Worm (Caenorhabditis elegans) whole organism, L4 larva: ENCODE results near the gene dnj-20.

ENCODE experiments used
- F44E2.7 ChIP-seq: fragments of 200-800 bp; sonication (Bioruptor generic); IDR thresholded peaks from 2 replicates; pipeline ENCODE4 v2.1.2; 2022; ENCODE audit warnings: missing genetic modification characterization, missing compliant biosample characterization
- F49E8.2 ChIP-seq: sonication (generic microtip); optimal IDR thresholded peaks from 2 replicates; lab custom pipeline; 2016; ENCODE audit warnings: missing compliant biosample characterization, mild to moderate bottlenecking, missing genetic modification characterization, borderline replicate concordance
- T20F7.1 ChIP-seq: fragments of 200-800 bp; sonication (Bioruptor generic); optimal IDR thresholded peaks from 2 replicates; lab custom pipeline; 2018; ENCODE audit warnings: mild to moderate bottlenecking, missing genetic modification characterization, missing compliant biosample characterization
- aha-1 ChIP-seq: fragments of 150-350 bp; peaks from one replicate; lab custom pipeline; 2014; ENCODE audit warnings: missing biosample characterization, missing genetic modification characterization
- arid-1 ChIP-seq: fragments of 200-800 bp; sonication (Bioruptor generic); conservative IDR thresholded peaks from 2 replicates; pipeline ENCODE4 v1.3.6; 2022; ENCODE audit warnings: missing genetic modification reagents, missing genetic modification characterization, missing compliant biosample characterization
- ceh-32 ChIP-seq: sonication (generic microtip); optimal IDR thresholded peaks from 2 replicates; lab custom pipeline; 2016; ENCODE audit warnings: mild to moderate bottlenecking, missing genetic modification characterization, missing compliant biosample characterization; ENCODE audit not compliant: poor library complexity
- ceh-62 ChIP-seq: sonication (generic microtip); optimal IDR thresholded peaks from 2 replicates; lab custom pipeline; 2017; ENCODE audit warnings: missing biosample characterization, missing genetic modification characterization
- daf-16 ChIP-seq, 3 experiments: sonication (generic microtip); optimal IDR thresholded peaks; 2 replicates each; lab custom pipeline; 2016 to 2017; ENCODE audit warnings: missing genetic modification characterization in 3 of 3, missing genetic modification reagents in 3 of 3, mild to moderate bottlenecking in 2 of 3, missing compliant biosample characterization in 2 of 3, missing biosample characterization in 1 of 3, moderate library complexity in 1 of 3
- dmd-8 ChIP-seq: fragments of 200-800 bp; sonication (Bioruptor generic); IDR thresholded peaks from 2 replicates; pipeline ENCODE4 v1.3.6; 2022; ENCODE audit warnings: missing genetic modification characterization, missing compliant biosample characterization
- dmd-9 ChIP-seq: fragments of 200-800 bp; sonication (Bioruptor generic); IDR thresholded peaks from 2 replicates; pipeline ENCODE4 v1.3.6; 2022; ENCODE audit warnings: missing genetic modification reagents, missing genetic modification characterization, missing compliant biosample characterization
- dve-1 ChIP-seq: sonication (generic microtip); optimal IDR thresholded peaks from 2 replicates; lab custom pipeline; 2017; ENCODE audit warnings: antibody characterized with exemption, mild to moderate bottlenecking, missing genetic modification characterization, missing compliant biosample characterization; ENCODE audit not compliant: insufficient read depth
- egl-27 ChIP-seq: sonication (generic microtip); optimal IDR thresholded peaks from 3 replicates; lab custom pipeline; 2017; ENCODE audit warnings: missing biosample characterization, missing genetic modification reagents, missing genetic modification characterization
- fkh-10 ChIP-seq: fragments of 150-350 bp; optimal IDR thresholded peaks from 2 replicates; lab custom pipeline; 2014; ENCODE audit warnings: missing biosample characterization, missing genetic modification reagents, missing genetic modification characterization
- fos-1 ChIP-seq: fragments of 150-350 bp; optimal IDR thresholded peaks from 2 replicates; lab custom pipeline; 2014; ENCODE audit warnings: missing biosample characterization, missing genetic modification characterization
- gei-8 ChIP-seq: fragments of 200-800 bp; sonication (Bioruptor generic); optimal IDR thresholded peaks from 2 replicates; lab custom pipeline; 2018; ENCODE audit warnings: mild to moderate bottlenecking, missing genetic modification characterization, missing compliant biosample characterization
- hlh-30 ChIP-seq: sonication (generic microtip); optimal IDR thresholded peaks from 2 replicates; lab custom pipeline; 2017; ENCODE audit warnings: antibody characterized with exemption, mild to moderate bottlenecking, missing genetic modification characterization, missing compliant biosample characterization; ENCODE audit not compliant: insufficient read depth
- jun-1 ChIP-seq: fragments of 150-350 bp; optimal IDR thresholded peaks from 2 replicates; lab custom pipeline; 2014; ENCODE audit warnings: missing biosample characterization, missing genetic modification reagents, missing genetic modification characterization
- lin-1 ChIP-seq: fragments of 200-800 bp; sonication (Bioruptor generic); IDR thresholded peaks from 2 replicates; pipeline ENCODE4 v1.3.6; 2022; ENCODE audit warnings: missing genetic modification reagents, missing genetic modification characterization, missing compliant biosample characterization
- lin-13 ChIP-seq: fragments of 150-350 bp; optimal IDR thresholded peaks from 2 replicates; lab custom pipeline; 2014; ENCODE audit warnings: missing biosample characterization, missing genetic modification reagents, missing genetic modification characterization
- lin-15B ChIP-seq: fragments of 150-350 bp; sonication (generic microtip); optimal IDR thresholded peaks from 3 replicates; lab custom pipeline; 2014; ENCODE audit warnings: missing biosample characterization, missing genetic modification characterization
- lin-39 ChIP-seq: fragments of 150-350 bp; optimal IDR thresholded peaks from 2 replicates; lab custom pipeline; 2014; ENCODE audit warnings: missing biosample characterization, missing genetic modification reagents, missing genetic modification characterization
- lir-3 ChIP-seq: sonication (generic microtip); optimal IDR thresholded peaks from 2 replicates; lab custom pipeline; 2016; ENCODE audit warnings: mild to moderate bottlenecking, missing genetic modification characterization, missing compliant biosample characterization
- lsy-2 ChIP-seq, 2 experiments: fragments of 150-350 bp in 1 of 2; sonication (generic microtip) in 1 of 2; optimal IDR thresholded peaks; 2 replicates each; lab custom pipeline; 2014 to 2017; ENCODE audit warnings: missing biosample characterization in 2 of 2, missing genetic modification characterization in 2 of 2
- madf-9 ChIP-seq: fragments of 200-800 bp; sonication (Bioruptor generic); conservative IDR thresholded peaks from 2 replicates; pipeline ENCODE4 v1.3.6; 2022; ENCODE audit warnings: missing genetic modification reagents, missing genetic modification characterization, missing compliant biosample characterization
- mdl-1 ChIP-seq, 2 experiments: fragments of 150-350 bp in 1 of 2; sonication (generic microtip) in 1 of 2; optimal IDR thresholded peaks; 2 replicates each; lab custom pipeline; 2014 to 2017; ENCODE audit warnings: missing biosample characterization in 2 of 2, missing genetic modification characterization in 2 of 2
- mep-1 ChIP-seq: fragments of 150-350 bp; sonication (generic microtip); optimal IDR thresholded peaks from 3 replicates; lab custom pipeline; 2014; ENCODE audit warnings: missing biosample characterization, missing genetic modification characterization
- mxl-2 ChIP-seq: fragments of 200-800 bp; sonication (Bioruptor generic); conservative IDR thresholded peaks from 2 replicates; pipeline ENCODE4 v1.3.6; 2022; ENCODE audit warnings: missing genetic modification reagents, missing genetic modification characterization, missing compliant biosample characterization
- nhr-102 ChIP-seq: sonication (generic microtip); optimal IDR thresholded peaks from 2 replicates; lab custom pipeline; 2016; ENCODE audit warnings: mild to moderate bottlenecking, missing genetic modification characterization, moderate library complexity, missing compliant biosample characterization
- nhr-237 ChIP-seq: sonication (generic microtip); optimal IDR thresholded peaks from 2 replicates; lab custom pipeline; 2017; ENCODE audit warnings: missing biosample characterization, missing genetic modification characterization
- nhr-41 ChIP-seq: fragments of 200-800 bp; sonication (Bioruptor generic); IDR thresholded peaks from 2 replicates; pipeline ENCODE4 v1.3.6; 2022; ENCODE audit warnings: missing genetic modification reagents, missing genetic modification characterization, missing compliant biosample characterization
- nhr-77 ChIP-seq: fragments of 150-350 bp; optimal IDR thresholded peaks from 2 replicates; lab custom pipeline; 2014; ENCODE audit warnings: missing biosample characterization, missing genetic modification characterization
- pha-4 ChIP-seq, 2 experiments: fragments of 150-350 bp in 1 of 2; fragments of 200-800 bp in 1 of 2; sonication (Bioruptor generic) in 1 of 2; IDR thresholded peaks in 1 of 2; optimal IDR thresholded peaks in 1 of 2; 2 replicates each; pipeline versions ENCODE4 v1.3.6 to Lab custom; 2014 to 2022; ENCODE audit warnings: missing genetic modification characterization in 2 of 2, missing genetic modification reagents in 2 of 2, missing biosample characterization in 1 of 2, missing compliant biosample characterization in 1 of 2
- pqm-1 ChIP-seq: sonication (generic microtip); optimal IDR thresholded peaks from 2 replicates; lab custom pipeline; 2017; ENCODE audit warnings: missing biosample characterization, missing genetic modification characterization
- snpc-4 ChIP-seq: fragments of 150-350 bp; optimal IDR thresholded peaks from 2 replicates; lab custom pipeline; 2014; ENCODE audit warnings: missing biosample characterization, missing genetic modification characterization
- tra-1 ChIP-seq: fragments of 200-800 bp; sonication (Bioruptor generic); IDR thresholded peaks from 2 replicates; pipeline ENCODE4 v1.3.6; 2022; ENCODE audit warnings: missing genetic modification reagents, missing genetic modification characterization, missing compliant biosample characterization
- unc-39 ChIP-seq: sonication (generic microtip); optimal IDR thresholded peaks from 2 replicates; lab custom pipeline; 2017; ENCODE audit warnings: missing biosample characterization, missing genetic modification characterization
- unc-62 ChIP-seq, 3 experiments: fragments of 150-350 bp in 1 of 3; sonication (generic microtip); optimal IDR thresholded peaks in 2 of 3; peaks in 1 of 3; 1 replicate in 1 of 3; 2 replicates in 2 of 3; lab custom pipeline; 2014 to 2017; ENCODE audit warnings: missing biosample characterization in 3 of 3, missing genetic modification characterization in 3 of 3, missing genetic modification reagents in 3 of 3, missing genotype in 1 of 3
- zfp-3 ChIP-seq: fragments of 200-800 bp; sonication (Bioruptor generic); conservative IDR thresholded peaks from 2 replicates; pipeline ENCODE4 v1.3.6; 2022; ENCODE audit warnings: missing genetic modification reagents, missing genetic modification characterization, missing compliant biosample characterization
- zip-2 ChIP-seq: fragments of 150-350 bp; optimal IDR thresholded peaks from 2 replicates; lab custom pipeline; 2014; ENCODE audit warnings: missing biosample characterization, missing genetic modification characterization

Gene dnj-20

DNA sequence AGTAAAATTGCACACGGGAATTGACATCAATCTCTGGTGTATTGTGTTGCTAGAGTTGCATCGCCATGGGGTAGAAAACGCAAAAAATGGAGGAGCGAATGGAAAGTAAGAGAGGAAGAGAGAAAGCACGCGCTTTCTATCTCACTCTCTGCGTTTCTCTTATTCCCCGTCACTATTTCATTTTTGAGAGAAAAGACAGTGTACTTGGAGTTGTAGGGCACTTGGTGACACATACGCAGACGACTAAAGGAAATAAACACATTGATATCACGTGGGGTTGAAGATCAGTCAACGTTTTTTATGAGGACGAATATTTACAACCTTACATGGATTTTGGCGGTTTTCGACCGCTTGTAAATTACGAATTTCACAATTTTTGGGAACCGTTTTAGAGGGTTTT lies 20.6 kb downstream of the dnj-20 start (continued):
- TF ChIP-seq nhr-77 (tag; lab: Kevin White, UChicago), result peak; percentile 94
- no peak for TF ChIP-seq unc-39
- peak; percentile 85 for TF ChIP-seq T20F7.1 (GFP tag; lab: Kevin White, UChicago)
- TF ChIP-seq unc-62 (GFP tag; optimal IDR thresholded peaks at IDR 0.05 in 1 of 2; lab: Kevin White, UChicago), result peak in 1 of 2 experiments; percentile 100
- no peak for TF ChIP-seq unc-62 (tag; optimal IDR thresholded peaks at IDR 0.05; lab: Kevin White, UChicago)
- 0 out of 2 replicates have a peak, but pooled peaks have one; percentile 50 for TF ChIP-seq zfp-3 (GFP tag; lab: Robert Waterston, UW)
- peak; percentile 37 for TF ChIP-seq zip-2
- peak; percentile 42 for TF ChIP-seq lin-39
- TF ChIP-seq gei-8 (GFP tag; lab: Kevin White, UChicago), result peak; percentile 91
- TF ChIP-seq nhr-102, result peak; percentile 89
- no peak for TF ChIP-seq ceh-32
- peak; percentile 78 for TF ChIP-seq jun-1 (tag; lab: Kevin White, UChicago)
- peak; percentile 53; the same call in 1 of the 2 replicates for TF ChIP-seq lin-1 (GFP tag; lab: Robert Waterston, UW)
- no peak for TF ChIP-seq snpc-4 (tag; lab: Kevin White, UChicago)
- no peak for TF ChIP-seq lin-15B (tag; lab: Kevin White, UChicago)
- peak; percentile 72 to 82 for TF ChIP-seq daf-16 (GFP tag; optimal IDR thresholded peaks at IDR 0.05; lab: Kevin White, UChicago)
- TF ChIP-seq daf-16 (tag; optimal IDR thresholded peaks at IDR 0.05; lab: Kevin White, UChicago), result peak; percentile 98
- TF ChIP-seq hlh-30, result peak; percentile 99
- peak; percentile 99 for TF ChIP-seq dve-1 (tag; lab: Kevin White, UChicago)
- no peak for TF ChIP-seq nhr-237 (tag; lab: Kevin White, UChicago)
- no peak for TF ChIP-seq nhr-41 (GFP tag; lab: Robert Waterston, UW)
- TF ChIP-seq lir-3 (tag; lab: Kevin White, UChicago), result no peak
- peak; percentile 74 to 93 for TF ChIP-seq lsy-2 (tag; optimal IDR thresholded peaks at IDR 0.05; lab: Kevin White, UChicago)
- no peak for TF ChIP-seq F44E2.7
- no peak for TF ChIP-seq egl-27
- no peak for TF ChIP-seq madf-9 (GFP tag; lab: Robert Waterston, UW)
- TF ChIP-seq dmd-9 (GFP tag; lab: Robert Waterston, UW), result no peak
- no peak for TF ChIP-seq ceh-62
- no peak for TF ChIP-seq dmd-8 (GFP tag; lab: Robert Waterston, UW)
- peak; percentile 60 for TF ChIP-seq pqm-1 (tag; lab: Kevin White, UChicago)
- peak; percentile 78 for TF ChIP-seq lin-13 (GFP tag; lab: Kevin White, UChicago)
- TF ChIP-seq tra-1 (GFP tag; lab: Robert Waterston, UW), result peak; percentile 97
- peak; percentile 75 for TF ChIP-seq fos-1 (tag; lab: Kevin White, UChicago)
- peak; percentile 99 to 100 for TF ChIP-seq mdl-1 (tag; optimal IDR thresholded peaks at IDR 0.05; lab: Kevin White, UChicago)
- TF ChIP-seq mxl-2 (GFP tag; lab: Robert Waterston, UW), result peak; percentile 68
- TF ChIP-seq pha-4 (GFP tag; IDR thresholded peaks at IDR 0.05; lab: Robert Waterston, UW), result peak; percentile 82
- TF ChIP-seq pha-4 (tag; optimal IDR thresholded peaks at IDR 0.05; lab: Kevin White, UChicago), result peak; percentile 87
- TF ChIP-seq arid-1, result peak; percentile 69; the same call in 1 of the 2 replicates
- peak; percentile 30 for TF ChIP-seq fkh-10 (GFP tag; lab: Kevin White, UChicago)
- TF ChIP-seq, all 104 proteins: peak for 56

DNA sequence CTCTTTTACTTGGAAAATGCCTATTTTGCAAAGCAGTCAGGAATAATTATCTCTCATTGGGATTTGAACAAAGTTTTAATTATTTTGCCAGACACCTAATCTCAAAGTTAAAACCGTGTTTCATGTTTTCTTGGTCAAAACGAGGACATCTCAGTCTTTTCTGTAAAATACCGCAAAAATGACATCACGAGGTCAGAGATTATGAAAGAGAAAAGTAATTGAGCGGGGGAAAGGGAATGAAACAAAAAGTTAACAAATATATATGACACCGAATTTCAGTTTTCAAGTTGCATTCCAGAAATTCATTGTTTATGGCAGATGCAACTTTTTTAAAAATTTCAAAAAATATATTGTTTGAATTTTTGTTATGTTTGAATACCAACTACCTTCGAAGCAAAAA lies 21.4 kb downstream of the dnj-20 start:
- TF ChIP-seq mep-1 (peak; percentile 4), aha-1 (tag; lab: Kevin White, UChicago) (peak; percentile 89), dve-1 (tag; lab: Kevin White, UChicago) (peak; percentile 46), F49E8.2 (tag; lab: Kevin White, UChicago) (no peak)
